Worm (Caenorhabditis elegans): ENCODE results near the gene F25D1.5.

The F25D1.5 gene

ce11 chrV:10536808-10537207 lies 9.8 kb downstream of the F25D1.5 start (continued):
- no peak for TF ChIP-seq nhr-237 (tag; optimal IDR thresholded peaks at IDR 0.05)
- TF ChIP-seq daf-16 (GFP tag; optimal IDR thresholded peaks at IDR 0.05) = peak in 1 of 2 experiments; percentile 71
- peak; percentile 66 for TF ChIP-seq daf-16 (tag; optimal IDR thresholded peaks at IDR 0.05)
- TF ChIP-seq mdt-29 (GFP tag; IDR thresholded peaks at IDR 0.05) = no peak
- peak; percentile 12 for TF ChIP-seq nhr-25 (tag; optimal IDR thresholded peaks at IDR 0.05; ENCODE audit: borderline replicate concordance, insufficient read depth)
- peak; percentile 87 for TF ChIP-seq hlh-30 (tag; optimal IDR thresholded peaks at IDR 0.05; ENCODE audit: insufficient read depth)
- no peak for TF ChIP-seq nhr-111 (GFP tag; optimal IDR thresholded peaks at IDR 0.05)
- no peak for TF ChIP-seq zip-2 (tag; optimal IDR thresholded peaks at IDR 0.05)
- no peak for TF ChIP-seq lir-3 (tag; optimal IDR thresholded peaks at IDR 0.05)
- TF ChIP-seq ZK546.5 (tag; optimal IDR thresholded peaks at IDR 0.05) = peak in 1 of 2 experiments; percentile 3
- no peak for TF ChIP-seq saeg-2 (GFP tag; IDR thresholded peaks at IDR 0.05)
- no peak for TF ChIP-seq lin-39 (tag; optimal IDR thresholded peaks at IDR 0.05)
- TF ChIP-seq lin-13 (GFP tag; optimal IDR thresholded peaks at IDR 0.05) = peak; percentile 90
- TF ChIP-seq nhr-102 (tag; optimal IDR thresholded peaks at IDR 0.05) = peak; percentile 81
- TF ChIP-seq mxl-3 (GFP tag; optimal IDR thresholded peaks at IDR 0.05) = peak; percentile 94
- TF ChIP-seq mes-2 (tag; optimal IDR thresholded peaks at IDR 0.05; ENCODE audit: poor library complexity, severe bottlenecking) = peak; percentile 91
- TF ChIP-seq ztf-7 (tag; optimal IDR thresholded peaks at IDR 0.05) = peak; percentile 85
- peak; percentile 75 for TF ChIP-seq ctbp-1 (GFP tag; IDR thresholded peaks at IDR 0.05)
- TF ChIP-seq unc-62 (GFP tag; optimal IDR thresholded peaks at IDR 0.05 in 1 of 2) = peak in 1 of 2 experiments; percentile 99
- no peak for TF ChIP-seq unc-62 (tag; optimal IDR thresholded peaks at IDR 0.05)
- TF ChIP-seq nhr-76 (tag; optimal IDR thresholded peaks at IDR 0.05) = no peak
- peak; percentile 82 for TF ChIP-seq duxl-1 (tag; optimal IDR thresholded peaks at IDR 0.05; ENCODE audit: poor library complexity)
- peak; percentile 83 for TF ChIP-seq nhr-48 (tag; optimal IDR thresholded peaks at IDR 0.05)
- no peak for TF ChIP-seq dmd-8 (GFP tag; IDR thresholded peaks at IDR 0.05)
- TF ChIP-seq snpc-1.2 (GFP tag; IDR thresholded peaks at IDR 0.05) = no peak
- peak; percentile 47 to 81 for TF ChIP-seq hif-1 (tag; optimal IDR thresholded peaks at IDR 0.05)
- TF ChIP-seq snpc-4 (tag; optimal IDR thresholded peaks at IDR 0.05) = peak; percentile 38
- 0 out of 2 replicates have a peak, but pooled peaks have one; percentile 29 for TF ChIP-seq lin-1 (GFP tag; IDR thresholded peaks at IDR 0.05)
- peak; percentile 66; the same call in 1 of the 2 replicates for TF ChIP-seq egl-43 (GFP tag; IDR thresholded peaks at IDR 0.05)
- TF ChIP-seq pha-4 (GFP tag; IDR thresholded peaks at IDR 0.05) = peak; percentile 63; the same call in 1 of the 2 replicates
- peak; percentile 92 for TF ChIP-seq pha-4 (tag; optimal IDR thresholded peaks at IDR 0.05)

- no peak for TF ChIP-seq Y105C5A.15 (GFP tag; IDR thresholded peaks at IDR 0.05)
- TF ChIP-seq mep-1 (tag; optimal IDR thresholded peaks at IDR 0.05) = no peak
- no peak for TF ChIP-seq nhr-10 (tag; optimal IDR thresholded peaks at IDR 0.05)
- peak; percentile 20; the same call in 1 of the 2 replicates for TF ChIP-seq ceh-20 (GFP tag; IDR thresholded peaks at IDR 0.05)
- TF ChIP-seq ceh-32 (tag; optimal IDR thresholded peaks at IDR 0.05; ENCODE audit: poor library complexity) = no peak
- no peak for TF ChIP-seq aha-1 (tag)
- peak in 1 of 2 experiments; percentile 63 for TF ChIP-seq hif-1 (tag; optimal IDR thresholded peaks at IDR 0.05)
- TF ChIP-seq unc-62 (GFP tag; optimal IDR thresholded peaks at IDR 0.05 in 1 of 2) = peak in 1 of 2 experiments; percentile 93
- TF ChIP-seq unc-62 (tag; optimal IDR thresholded peaks at IDR 0.05) = no peak
- TF ChIP-seq ama-1 (optimal IDR thresholded peaks at IDR 0.05) = peak; percentile 18
- no peak for TF ChIP-seq saeg-2 (GFP tag; IDR thresholded peaks at IDR 0.05)
- TF ChIP-seq nhr-77 (tag; optimal IDR thresholded peaks at IDR 0.05) = peak; percentile 54
- TF ChIP-seq set-16 (GFP tag; IDR thresholded peaks at IDR 0.05) = no peak
- TF ChIP-seq pqm-1 (tag; optimal IDR thresholded peaks at IDR 0.05) = no peak
- TF ChIP-seq dmd-9 (GFP tag; IDR thresholded peaks at IDR 0.05) = no peak
- peak; percentile 82 for TF ChIP-seq hlh-30 (tag; optimal IDR thresholded peaks at IDR 0.05; ENCODE audit: insufficient read depth)
- no peak for TF ChIP-seq mdl-1 (tag; optimal IDR thresholded peaks at IDR 0.05)
- no peak for TF ChIP-seq ctbp-1 (GFP tag; IDR thresholded peaks at IDR 0.05)
- no peak for TF ChIP-seq snpc-4 (tag; optimal IDR thresholded peaks at IDR 0.05)
- no peak for TF ChIP-seq zfp-2 (tag; optimal IDR thresholded peaks at IDR 0.05)
- no peak for TF ChIP-seq snpc-1.2 (GFP tag; IDR thresholded peaks at IDR 0.05)
- no peak for TF ChIP-seq madf-9 (GFP tag; conservative IDR thresholded peaks at IDR 0.05)
- no peak for TF ChIP-seq dpl-1 (GFP tag; optimal IDR thresholded peaks at IDR 0.05)
- TF ChIP-seq hlh-11 (tag; optimal IDR thresholded peaks at IDR 0.05) = peak; percentile 35
- TF ChIP-seq ceh-62 (tag; optimal IDR thresholded peaks at IDR 0.05) = no peak
- no peak for TF ChIP-seq zip-2 (tag; optimal IDR thresholded peaks at IDR 0.05)
- no peak for TF ChIP-seq ceh-44 (GFP tag; IDR thresholded peaks at IDR 0.05)
- TF ChIP-seq nhr-41 (GFP tag; IDR thresholded peaks at IDR 0.05) = no peak
Observed at ce11 chrV:10536095-10536691, 10.4 kb downstream of the F25D1.5 start, which contains the start of gene ppm-1.A. TSS of gene ppm-1.A (minus strand) at chrV:10536388.

All from whole organism, L4 larva.